Worm (Caenorhabditis elegans) whole organism, mixed stage, embryonic: Measurements from ENCODE around the gene srh-92.

Experiments
- M03D4.4 ChIP-seq: sonication (generic microtip); optimal IDR thresholded peaks from 2 replicates; lab custom pipeline; 2017; ENCODE audit warnings: mild to moderate bottlenecking, missing genetic modification characterization, missing compliant biosample characterization
- bed-3 ChIP-seq: fragments of 200-800 bp; sonication (Bioruptor generic); optimal IDR thresholded peaks from 3 replicates; lab custom pipeline; 2018; ENCODE audit warnings: mild to moderate bottlenecking, missing genetic modification characterization, moderate library complexity, missing compliant biosample characterization
- ceh-39 ChIP-seq: fragments of 150-350 bp; optimal IDR thresholded peaks from 2 replicates; lab custom pipeline; 2014; ENCODE audit warnings: missing biosample characterization, missing genetic modification characterization
- ceh-43 ChIP-seq: fragments of 200-800 bp; sonication (Bioruptor generic); optimal IDR thresholded peaks from 2 replicates; lab custom pipeline; 2018; ENCODE audit warnings: mild to moderate bottlenecking, missing genetic modification characterization, moderate library complexity, missing compliant biosample characterization
- ceh-83 ChIP-seq: fragments of 200-800 bp; sonication (Bioruptor generic); optimal IDR thresholded peaks from 2 replicates; lab custom pipeline; 2018; ENCODE audit warnings: mild to moderate bottlenecking, missing genetic modification characterization, missing compliant biosample characterization
- ces-1 ChIP-seq: fragments of 150-350 bp; optimal IDR thresholded peaks from 2 replicates; lab custom pipeline; 2014; ENCODE audit warnings: missing biosample characterization, missing genetic modification reagents, missing genetic modification characterization
- cnd-1 ChIP-seq: fragments of 200-800 bp; sonication (Bioruptor generic); optimal IDR thresholded peaks from 2 replicates; lab custom pipeline; 2018; ENCODE audit warnings: mild to moderate bottlenecking, missing genetic modification characterization, missing compliant biosample characterization
- drap-1 ChIP-seq: fragments of 200-800 bp; sonication (Bioruptor generic); optimal IDR thresholded peaks from 3 replicates; lab custom pipeline; 2018; ENCODE audit warnings: mild to moderate bottlenecking, missing genetic modification characterization, missing compliant biosample characterization
- elt-1 ChIP-seq: sonication (generic microtip); optimal IDR thresholded peaks from 2 replicates; lab custom pipeline; 2017; ENCODE audit warnings: missing genetic modification characterization, mild to moderate bottlenecking, missing compliant biosample characterization, antibody characterized with exemption, moderate library complexity, borderline replicate concordance; ENCODE audit not compliant: insufficient read depth
- elt-3 ChIP-seq: fragments of 150-350 bp; optimal IDR thresholded peaks from 2 replicates; lab custom pipeline; 2014; ENCODE audit warnings: missing biosample characterization, missing genetic modification characterization
- flh-1 ChIP-seq: fragments of 200-800 bp; sonication (Bioruptor generic); optimal IDR thresholded peaks from 2 replicates; lab custom pipeline; 2018; ENCODE audit warnings: mild to moderate bottlenecking, missing genetic modification characterization, moderate library complexity, missing compliant biosample characterization
- ham-2 ChIP-seq: fragments of 200-800 bp; sonication (Bioruptor generic); optimal IDR thresholded peaks from 2 replicates; lab custom pipeline; 2018; ENCODE audit warnings: mild to moderate bottlenecking, missing genetic modification characterization, missing compliant biosample characterization
- lin-13 ChIP-seq: fragments of 150-350 bp; optimal IDR thresholded peaks from 2 replicates; lab custom pipeline; 2014; ENCODE audit warnings: missing biosample characterization, missing genetic modification characterization
- lin-32 ChIP-seq: fragments of 200-800 bp; sonication (Bioruptor generic); optimal IDR thresholded peaks from 2 replicates; lab custom pipeline; 2018; ENCODE audit warnings: mild to moderate bottlenecking, missing genetic modification characterization, missing compliant biosample characterization
- lsy-2 ChIP-seq: fragments of 150-350 bp; optimal IDR thresholded peaks from 2 replicates; lab custom pipeline; 2014; ENCODE audit warnings: missing biosample characterization, missing genetic modification characterization
- mab-5 ChIP-seq: fragments of 150-350 bp; optimal IDR thresholded peaks from 2 replicates; lab custom pipeline; 2014; ENCODE audit warnings: missing biosample characterization, missing genetic modification characterization
- mep-1 ChIP-seq: fragments of 150-350 bp; optimal IDR thresholded peaks from 2 replicates; lab custom pipeline; 2017; ENCODE audit warnings: missing biosample characterization, missing genetic modification reagents, missing genetic modification characterization, inconsistent platforms
- mls-2 ChIP-seq: sonication (generic microtip); optimal IDR thresholded peaks from 2 replicates; lab custom pipeline; 2016; ENCODE audit warnings: mild to moderate bottlenecking, missing genetic modification characterization, moderate library complexity, missing compliant biosample characterization
- nhr-2 ChIP-seq: fragments of 150-350 bp; optimal IDR thresholded peaks from 2 replicates; lab custom pipeline; 2014; ENCODE audit warnings: missing biosample characterization, missing genetic modification characterization
- nhr-28 ChIP-seq: fragments of 150-350 bp; optimal IDR thresholded peaks from 2 replicates; lab custom pipeline; 2014; ENCODE audit warnings: missing biosample characterization, missing genetic modification characterization
- nhr-76 ChIP-seq: sonication (generic microtip); optimal IDR thresholded peaks from 2 replicates; lab custom pipeline; 2017; ENCODE audit warnings: missing biosample characterization, missing genetic modification characterization
- pha-4 ChIP-seq: fragments of 150-350 bp; optimal IDR thresholded peaks from 2 replicates; lab custom pipeline; 2018; ENCODE audit warnings: missing biosample characterization, missing genetic modification reagents, missing genetic modification characterization
- snpc-4 ChIP-seq: fragments of 150-350 bp; optimal IDR thresholded peaks from 2 replicates; lab custom pipeline; 2014; ENCODE audit warnings: missing biosample characterization, missing genetic modification characterization
- sptf-1 ChIP-seq: sonication (generic microtip); optimal IDR thresholded peaks from 2 replicates; lab custom pipeline; 2017; ENCODE audit warnings: mild to moderate bottlenecking, missing genetic modification characterization, moderate library complexity, missing compliant biosample characterization
- tbx-8 ChIP-seq: fragments of 200-800 bp; sonication (Bioruptor generic); optimal IDR thresholded peaks from 2 replicates; lab custom pipeline; 2018; ENCODE audit warnings: mild to moderate bottlenecking, missing genetic modification characterization, moderate library complexity, missing compliant biosample characterization
- unc-120 ChIP-seq: sonication (generic microtip); optimal IDR thresholded peaks from 2 replicates; lab custom pipeline; 2017; ENCODE audit warnings: missing genetic modification characterization, missing compliant biosample characterization; ENCODE audit not compliant: poor library complexity, severe bottlenecking
- unc-39 ChIP-seq: fragments of 150-350 bp; optimal IDR thresholded peaks from 2 replicates; lab custom pipeline; 2014; ENCODE audit warnings: missing biosample characterization, missing genetic modification characterization
- unc-62 ChIP-seq: fragments of 150-350 bp; optimal IDR thresholded peaks from 2 replicates; lab custom pipeline; 2014; ENCODE audit warnings: missing biosample characterization, missing genetic modification reagents, missing genetic modification characterization
- zip-8 ChIP-seq: fragments of 150-350 bp; optimal IDR thresholded peaks from 2 replicates; lab custom pipeline; 2014; ENCODE audit warnings: missing biosample characterization, missing genetic modification characterization
- ztf-11 ChIP-seq: fragments of 150-350 bp; optimal IDR thresholded peaks from 2 replicates; lab custom pipeline; 2014; ENCODE audit warnings: missing biosample characterization, missing genetic modification characterization

srh-92 gene

DNA sequence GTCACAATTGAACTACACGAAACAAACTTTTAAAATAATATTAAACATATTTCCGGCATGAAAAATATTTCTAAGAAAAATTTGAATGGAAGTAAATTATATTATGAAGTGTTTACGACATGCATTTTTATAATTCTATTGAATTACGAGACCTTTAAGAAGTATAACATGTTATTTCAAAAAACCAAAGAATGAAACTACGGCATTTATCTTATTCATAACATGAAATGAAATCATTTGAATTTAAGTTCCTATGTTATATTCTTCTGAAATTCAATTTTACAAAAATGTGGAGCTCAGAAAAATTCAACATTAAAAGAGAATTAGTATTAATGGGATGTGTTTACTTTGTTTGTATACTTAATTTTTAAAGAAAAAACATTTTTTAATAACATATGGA, 29.8 kb downstream of the srh-92 start, which contains the start of gene srw-71:
Gene srw-71, minus strand, starts transcription at position 101 of the 400 bp plus-strand sequence.
- TF ChIP-seq lsy-2 (tag; lab: Kevin White, UChicago), result no peak
- TF ChIP-seq ham-2, result no peak
- no peak for TF ChIP-seq unc-62
- TF ChIP-seq nhr-76 (tag; lab: Kevin White, UChicago), result no peak
- TF ChIP-seq snpc-4, result no peak
- no peak for TF ChIP-seq nhr-28
- TF ChIP-seq ces-1 (GFP tag; lab: Kevin White, UChicago), result no peak
- TF ChIP-seq unc-120 (tag; lab: Kevin White, UChicago), result no peak
- no peak for TF ChIP-seq lin-13 (tag; lab: Kevin White, UChicago)
- no peak for TF ChIP-seq bed-3
- TF ChIP-seq flh-1 (GFP tag; lab: Kevin White, UChicago), result no peak
- no peak for TF ChIP-seq lin-32
- TF ChIP-seq ceh-83 (GFP tag; lab: Kevin White, UChicago), result no peak
- TF ChIP-seq tbx-8 (GFP tag; lab: Kevin White, UChicago), result no peak
- no peak for TF ChIP-seq cnd-1 (tag; lab: Kevin White, UChicago)
- TF ChIP-seq ceh-39 (tag; lab: Kevin White, UChicago), result no peak
- TF ChIP-seq M03D4.4 (tag; lab: Kevin White, UChicago), result no peak
- TF ChIP-seq pha-4, result no peak
- no peak for TF ChIP-seq unc-39 (tag; lab: Kevin White, UChicago)
- TF ChIP-seq nhr-2 (tag; lab: Kevin White, UChicago), result no peak

DNA sequence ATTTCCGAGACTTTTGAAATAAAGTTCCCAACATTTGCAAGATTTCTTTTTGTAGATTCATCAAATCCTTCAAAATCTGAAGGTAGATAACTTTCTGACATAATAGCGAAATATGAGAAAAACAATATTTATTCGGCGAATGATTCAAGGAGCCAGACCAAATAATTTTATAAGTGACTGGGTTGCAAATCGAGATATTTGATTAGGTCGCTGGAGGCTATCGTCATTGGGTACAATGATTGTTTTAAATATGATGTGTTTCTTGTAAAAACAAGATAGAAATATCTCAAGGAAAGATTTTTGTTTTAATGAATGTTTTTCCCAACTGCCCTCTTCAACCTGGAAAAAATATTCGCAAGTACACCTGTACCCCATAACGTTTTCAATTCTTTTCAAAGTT, 31.9 kb downstream of the srh-92 start, which contains the start of gene srw-69:
Gene srw-69, minus strand, starts transcription at position 101 of the 400 bp plus-strand sequence.
- TF ChIP-seq nhr-28, result no peak
- TF ChIP-seq unc-39 (tag; lab: Kevin White, UChicago), result no peak
- TF ChIP-seq mls-2 (tag; lab: Kevin White, UChicago), result no peak
- TF ChIP-seq flh-1 (GFP tag; lab: Kevin White, UChicago), result no peak
- no peak for TF ChIP-seq tbx-8 (GFP tag; lab: Kevin White, UChicago)
- TF ChIP-seq ceh-39 (tag; lab: Kevin White, UChicago), result no peak

DNA sequence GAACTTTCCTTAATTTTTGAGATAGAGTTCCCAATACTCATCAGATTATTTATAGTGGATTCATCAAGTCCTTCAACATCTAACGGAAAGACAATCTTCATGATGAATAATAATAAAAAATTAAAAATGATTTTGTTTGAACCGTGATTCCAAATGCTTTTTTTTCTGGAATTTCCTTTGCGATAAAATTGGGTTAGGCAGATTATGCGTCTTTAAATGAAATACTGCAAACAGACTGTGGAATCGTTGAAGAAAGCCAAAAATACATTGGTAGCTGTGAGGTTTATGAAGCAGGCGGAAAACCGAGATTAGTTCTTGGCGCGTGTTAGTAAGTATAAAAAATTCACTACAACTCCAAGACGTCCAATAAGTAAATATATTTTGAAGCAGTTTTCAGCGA, 34.2 kb downstream of the srh-92 start, which contains the start of gene srw-68:
Gene srw-68, minus strand, starts transcription at position 101 of the 400 bp plus-strand sequence.
- TF ChIP-seq unc-120 (tag; lab: Kevin White, UChicago) (no peak), nhr-28 (no peak), unc-62 (no peak), ham-2 (no peak), tbx-8 (GFP tag; lab: Kevin White, UChicago) (no peak), pha-4 (no peak), nhr-76 (tag; lab: Kevin White, UChicago) (no peak), ceh-83 (GFP tag; lab: Kevin White, UChicago) (no peak), ces-1 (GFP tag; lab: Kevin White, UChicago) (no peak), ceh-43 (GFP tag; lab: Kevin White, UChicago) (no peak), nhr-2 (tag; lab: Kevin White, UChicago) (no peak), drap-1 (GFP tag; lab: Kevin White, UChicago) (no peak), flh-1 (GFP tag; lab: Kevin White, UChicago) (no peak), mab-5 (no peak), lin-13 (tag; lab: Kevin White, UChicago) (no peak)
- TF ChIP-seq, all 35 proteins: peak for 0

DNA sequence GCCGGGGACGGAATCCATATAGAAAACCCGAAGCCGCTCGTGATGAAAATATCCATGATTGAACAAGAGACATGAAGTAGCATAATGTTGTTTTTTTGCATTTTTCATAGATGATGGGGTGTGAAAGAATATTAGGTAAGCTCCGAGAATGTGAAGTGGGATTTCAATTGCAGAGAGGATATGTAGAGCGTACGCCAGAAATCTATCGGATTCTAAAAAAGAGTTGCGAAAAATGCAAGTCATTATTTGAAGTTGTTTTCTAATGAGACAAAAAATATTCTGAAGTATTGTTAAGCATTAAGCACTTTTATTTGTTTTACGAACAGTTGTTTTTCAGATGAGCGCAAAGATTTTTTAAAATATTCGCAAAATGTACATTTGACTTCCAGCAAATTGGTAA, 36.5 kb downstream of the srh-92 start, which contains the start of gene F18E3.10:
Gene F18E3.10, minus strand, starts transcription at position 101 of the 400 bp plus-strand sequence.
- TF ChIP-seq ceh-83 (GFP tag; lab: Kevin White, UChicago) (no peak), elt-1 (tag; lab: Kevin White, UChicago) (no peak), ceh-43 (GFP tag; lab: Kevin White, UChicago) (no peak), nhr-76 (tag; lab: Kevin White, UChicago) (no peak), nhr-28 (no peak), sptf-1 (no peak), lin-32 (no peak), drap-1 (GFP tag; lab: Kevin White, UChicago) (no peak), bed-3 (no peak), nhr-2 (tag; lab: Kevin White, UChicago) (no peak), lsy-2 (tag; lab: Kevin White, UChicago) (no peak), mls-2 (tag; lab: Kevin White, UChicago) (no peak), cnd-1 (tag; lab: Kevin White, UChicago) (no peak), mab-5 (no peak), lin-13 (tag; lab: Kevin White, UChicago) (no peak), flh-1 (GFP tag; lab: Kevin White, UChicago) (no peak), elt-3 (tag; lab: Kevin White, UChicago) (no peak)

DNA sequence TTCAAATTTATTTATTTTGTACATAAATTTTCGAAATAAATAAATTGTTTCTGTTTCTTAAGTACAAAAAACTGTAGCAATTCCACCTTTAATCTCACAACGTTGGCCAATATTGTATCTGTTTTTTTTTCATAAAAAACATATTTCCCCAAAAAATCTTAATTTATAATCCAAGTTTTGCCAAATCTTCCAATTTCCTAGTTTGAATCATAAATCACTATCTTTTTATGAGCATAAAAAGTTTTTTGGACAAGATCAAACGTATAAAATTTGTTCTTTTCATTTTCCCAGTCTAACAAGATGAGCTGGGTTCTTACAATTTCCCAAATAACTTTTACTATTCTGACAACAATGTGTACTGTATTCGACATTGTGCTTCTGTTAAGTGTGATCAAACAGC, 40.6 kb downstream of the srh-92 start, which contains the start of gene srxa-4:
Gene srxa-4, plus strand, starts transcription at position 301 of the 400 bp plus-strand sequence.
- no peak for TF ChIP-seq mab-5
- no peak for TF ChIP-seq ham-2
- no peak for TF ChIP-seq zip-8 (tag; lab: Kevin White, UChicago)
- no peak for TF ChIP-seq ceh-83 (GFP tag; lab: Kevin White, UChicago)
- TF ChIP-seq lin-13 (tag; lab: Kevin White, UChicago), result no peak
- no peak for TF ChIP-seq lsy-2 (tag; lab: Kevin White, UChicago)
- TF ChIP-seq sptf-1, result no peak
- TF ChIP-seq ceh-39 (tag; lab: Kevin White, UChicago), result no peak
- TF ChIP-seq ztf-11 (tag; lab: Kevin White, UChicago), result no peak
- no peak for TF ChIP-seq cnd-1 (tag; lab: Kevin White, UChicago)
- TF ChIP-seq mep-1 (tag; lab: Kevin White, UChicago), result no peak
